Fruit fly (Drosophila melanogaster): ENCODE results near the gene unc-13-4A.

Gene unc-13-4A

DNA sequence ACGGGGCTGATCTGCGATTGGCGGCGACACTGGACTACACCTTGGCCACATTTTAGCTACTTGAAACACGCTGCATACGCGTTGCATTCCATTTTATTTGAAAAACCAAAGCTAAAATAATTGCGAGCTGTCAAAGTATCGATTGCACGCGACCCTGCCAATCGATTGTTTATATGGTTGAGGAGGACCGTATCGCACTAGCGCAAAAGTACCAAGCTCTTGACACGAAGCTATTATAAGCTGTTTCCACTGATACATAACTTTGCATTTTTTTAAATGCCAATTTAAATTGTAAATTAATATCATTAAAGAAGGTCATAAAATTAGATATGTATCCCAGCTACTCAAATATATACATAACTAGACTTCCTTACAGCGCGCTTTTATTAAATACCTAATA, 63.5 kb downstream of the unc-13-4A start, which contains the start of gene Cdc27 (continued):
- TF ChIP-seq Xbp1 (GFP tag; optimal IDR thresholded peaks at IDR 0.05) (peak; percentile 33), crp (GFP tag; optimal IDR thresholded peaks at IDR 0.05) (peak in 1 of 2 experiments; percentile 4), Mad (GFP tag; optimal IDR thresholded peaks at IDR 0.05) (peak; percentile 16), HmgZ (tag; optimal IDR thresholded peaks at IDR 0.05) (peak; percentile 47), CoRest (tag; optimal IDR thresholded peaks at IDR 0.05) (peak; percentile 62), CG7786 (GFP tag; optimal IDR thresholded peaks at IDR 0.05) (peak; percentile 22), ftz-f1 (GFP tag; optimal IDR thresholded peaks at IDR 0.05) (peak; percentile 47), Dad (GFP tag; optimal IDR thresholded peaks at IDR 0.05) (peak; percentile 24), zf30C (GFP tag; optimal IDR thresholded peaks at IDR 0.05) (peak; percentile 38), dysf (GFP tag; IDR thresholded peaks at IDR 0.05) (peak; percentile 51; the same call in 2 of the 3 replicates), Drgx (GFP tag; IDR thresholded peaks at IDR 0.05) (peak; percentile 28; the same call in 1 of the 2 replicates), inv (GFP tag; IDR thresholded peaks at IDR 0.05; ENCODE audit: partially characterized antibody) (peak; percentile 64), stwl (tag; optimal IDR thresholded peaks at IDR 0.05) (peak; percentile 67), ttk (GFP tag; IDR thresholded peaks at IDR 0.05) (no peak), Dek (tag; optimal IDR thresholded peaks at IDR 0.05) (peak; percentile 56), CG6683 (GFP tag; optimal IDR thresholded peaks at IDR 0.05) (no peak), dmrt11E (tag; optimal IDR thresholded peaks at IDR 0.05) (peak; percentile 38), CG13775 (GFP tag; optimal IDR thresholded peaks at IDR 0.05) (peak; percentile 30), CG18476 (GFP tag; optimal IDR thresholded peaks at IDR 0.05) (peak; percentile 21)

DNA sequence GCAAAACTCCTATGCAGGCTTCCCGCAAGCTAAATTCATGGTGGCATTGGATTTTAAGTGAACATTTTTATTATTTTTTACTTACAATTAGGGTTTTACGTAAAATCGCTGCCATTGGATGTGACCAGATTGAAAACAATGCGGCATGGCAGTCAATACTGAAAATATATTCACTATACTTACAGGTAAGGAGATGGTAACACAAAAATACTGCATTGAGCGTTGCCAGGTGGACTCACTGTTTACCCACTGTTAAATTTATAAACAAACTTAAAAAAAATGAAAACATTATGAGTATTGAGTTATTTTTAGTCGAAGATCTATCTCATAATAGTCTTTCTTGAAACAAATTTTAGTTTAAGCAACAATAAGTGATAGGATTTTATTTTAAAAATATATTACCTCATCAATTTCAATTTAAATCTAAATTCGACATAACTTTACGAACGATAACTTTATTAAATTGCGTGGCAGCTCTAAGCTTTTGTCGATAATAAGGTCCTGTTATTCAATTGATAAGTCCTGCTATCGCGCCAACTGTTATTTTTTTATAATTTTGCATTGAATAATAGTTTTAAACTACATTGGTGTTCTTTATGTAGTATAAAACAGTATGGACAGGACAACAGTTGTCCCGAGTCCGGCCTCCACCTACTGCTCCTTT, 68.8 kb downstream of the unc-13-4A start, which contains the start of the genes mRpL50 and mei-P22:
mRpL50 (minus strand) TSS at position 159 of the 664 bp plus-strand sequence.
mei-P22 (plus strand) TSS at position 614 of the 664 bp plus-strand sequence.
- TF ChIP-seq tna (GFP tag; IDR thresholded peaks at IDR 0.05; ENCODE audit: partially characterized antibody) = no peak
- TF ChIP-seq tx (GFP tag; optimal IDR thresholded peaks at IDR 0.05) = no peak
- TF ChIP-seq CG12104 (GFP tag; optimal IDR thresholded peaks at IDR 0.05) = no peak
- no peak for TF ChIP-seq Asciz (GFP tag; optimal IDR thresholded peaks at IDR 0.05)
- TF ChIP-seq sens (GFP tag) = peak; percentile 84
- no peak for TF ChIP-seq sisA (GFP tag; IDR thresholded peaks at IDR 0.05)
- no peak; the same call in 2 of the 3 replicates for TF ChIP-seq ci (GFP tag; IDR thresholded peaks at IDR 0.05)
- TF ChIP-seq Mes4 (GFP tag; optimal IDR thresholded peaks at IDR 0.05) = no peak
- TF ChIP-seq jing (GFP tag; optimal IDR thresholded peaks at IDR 0.05) = no peak
- TF ChIP-seq CG9932 (GFP tag; IDR thresholded peaks at IDR 0.05) = peak; percentile 71
- no peak for TF ChIP-seq Sry-β (GFP tag; optimal IDR thresholded peaks at IDR 0.05)
- TF ChIP-seq CG30403 (GFP tag; optimal IDR thresholded peaks at IDR 0.05) = peak; percentile 27
- no peak for TF ChIP-seq cad (GFP tag; optimal IDR thresholded peaks at IDR 0.05)
- TF ChIP-seq CG17612 (GFP tag; IDR thresholded peaks at IDR 0.05) = no peak
- peak; percentile 74 for TF ChIP-seq CG4617 (GFP tag; optimal IDR thresholded peaks at IDR 0.05; ENCODE audit: borderline replicate concordance)
- peak; percentile 4 for TF ChIP-seq B-H2 (GFP tag; optimal IDR thresholded peaks at IDR 0.05)
- no peak for TF ChIP-seq CG16863 (GFP tag; optimal IDR thresholded peaks at IDR 0.05)
- peak; percentile 22 for TF ChIP-seq unpg (GFP tag; optimal IDR thresholded peaks at IDR 0.05)
- TF ChIP-seq maf-S (GFP tag; optimal IDR thresholded peaks at IDR 0.05) = no peak
- TF ChIP-seq CG13624 (GFP tag; optimal IDR thresholded peaks at IDR 0.05) = peak; percentile 4
- TF ChIP-seq Dad (GFP tag; optimal IDR thresholded peaks at IDR 0.05) = no peak
- TF ChIP-seq az2 (GFP tag; optimal IDR thresholded peaks at IDR 0.05) = peak; percentile 17
- no peak for TF ChIP-seq CG9727 (GFP tag; optimal IDR thresholded peaks at IDR 0.05)
- TF ChIP-seq CG12236 (GFP tag; optimal IDR thresholded peaks at IDR 0.05) = no peak
- TF ChIP-seq abd-A (tag; optimal IDR thresholded peaks at IDR 0.05) = no peak
- TF ChIP-seq CG13296 (GFP tag; optimal IDR thresholded peaks at IDR 0.05) = no peak
- no peak for TF ChIP-seq rib (GFP tag; IDR thresholded peaks at IDR 0.05)
- peak; percentile 52 for TF ChIP-seq pum (GFP tag; optimal IDR thresholded peaks at IDR 0.05)
- no peak for TF ChIP-seq pho (GFP tag; optimal IDR thresholded peaks at IDR 0.05)
- peak; percentile 19 for TF ChIP-seq zfh2 (GFP tag; optimal IDR thresholded peaks at IDR 0.05)
- TF ChIP-seq wek (GFP tag; optimal IDR thresholded peaks at IDR 0.05) = no peak
- TF ChIP-seq Camta (GFP tag; optimal IDR thresholded peaks at IDR 0.05) = no peak
